Worm (Caenorhabditis elegans): ENCODE results near the gene C28H8.7.

The C28H8.7 gene

ce11 chrIII:5925724-5926123 lies 38.9 kb upstream of the C28H8.7 start, which contains the start of the genes dnc-2 and bcl-7 (continued):
- TF ChIP-seq elt-2 (tag; optimal IDR thresholded peaks at IDR 0.05) (peak; percentile 16), fkh-10 (GFP tag; optimal IDR thresholded peaks at IDR 0.05) (no peak), unc-86 (tag; optimal IDR thresholded peaks at IDR 0.05) (peak; percentile 8), C34B4.2 (tag; optimal IDR thresholded peaks at IDR 0.05) (no peak), pqm-1 (tag; optimal IDR thresholded peaks at IDR 0.05) (no peak), lin-15B (tag; optimal IDR thresholded peaks at IDR 0.05) (peak; percentile 58), aha-1 (tag; optimal IDR thresholded peaks at IDR 0.05) (no peak), nhr-47 (tag; optimal IDR thresholded peaks at IDR 0.05) (peak; percentile 72), nhr-76 (tag; optimal IDR thresholded peaks at IDR 0.05) (no peak), ceh-8 (GFP tag; optimal IDR thresholded peaks at IDR 0.05) (no peak), alr-1 (tag; optimal IDR thresholded peaks at IDR 0.05; ENCODE audit: borderline replicate concordance) (no peak), swsn-7 (tag; optimal IDR thresholded peaks at IDR 0.05) (peak; percentile 63), mef-2 (tag; optimal IDR thresholded peaks at IDR 0.05) (no peak), lin-35 (GFP tag; optimal IDR thresholded peaks at IDR 0.05) (peak; percentile 73 to 75), egl-13 (tag; optimal IDR thresholded peaks at IDR 0.05) (no peak), fkh-4 (tag; optimal IDR thresholded peaks at IDR 0.05; ENCODE audit: borderline replicate concordance) (no peak), sptf-1 (tag; optimal IDR thresholded peaks at IDR 0.05) (no peak), ceh-63 (GFP tag; optimal IDR thresholded peaks at IDR 0.05) (no peak), lsy-2 (tag; optimal IDR thresholded peaks at IDR 0.05) (peak; percentile 56 to 78), tlp-1 (tag; optimal IDR thresholded peaks at IDR 0.05) (no peak), C16A3.4 (tag; optimal IDR thresholded peaks at IDR 0.05) (peak; percentile 29), hpl-2 (GFP tag; optimal IDR thresholded peaks at IDR 0.05) (no peak), nhr-90 (tag; optimal IDR thresholded peaks at IDR 0.05; ENCODE audit: poor library complexity) (peak; percentile 31), efl-3 (GFP tag; optimal IDR thresholded peaks at IDR 0.05) (no peak), skn-1 (tag; optimal IDR thresholded peaks at IDR 0.05) (peak; percentile 62), ceh-90 (tag; optimal IDR thresholded peaks at IDR 0.05) (no peak), aly-2 (tag; optimal IDR thresholded peaks at IDR 0.05) (no peak), tbx-2 (tag; optimal IDR thresholded peaks at IDR 0.05) (peak; percentile 38), unc-62 (GFP tag; optimal IDR thresholded peaks at IDR 0.05) (no peak), Y116A8C.19 (tag; optimal IDR thresholded peaks at IDR 0.05; ENCODE audit: borderline replicate concordance) (no peak), nhr-77 (tag; optimal IDR thresholded peaks at IDR 0.05) (no peak), nhr-84 (tag; optimal IDR thresholded peaks at IDR 0.05) (no peak), xbp-1 (tag; optimal IDR thresholded peaks at IDR 0.05) (peak; percentile 57), dsc-1 (tag; optimal IDR thresholded peaks at IDR 0.05) (peak; percentile 60), snpc-4 (tag; optimal IDR thresholded peaks at IDR 0.05) (no peak), hlh-4 (tag; optimal IDR thresholded peaks at IDR 0.05) (no peak), rnt-1 (tag; optimal IDR thresholded peaks at IDR 0.05) (peak; percentile 66), hlh-17 (GFP tag; optimal IDR thresholded peaks at IDR 0.05; ENCODE audit: borderline replicate concordance) (no peak), ztf-4 (tag; optimal IDR thresholded peaks at IDR 0.05) (no peak), nhr-12 (tag; optimal IDR thresholded peaks at IDR 0.05) (no peak), egl-27 (tag; optimal IDR thresholded peaks at IDR 0.05) (no peak), ceh-82 (tag; optimal IDR thresholded peaks at IDR 0.05) (peak in 2 of 3 experiments; percentile 37 to 49), sox-4 (tag; optimal IDR thresholded peaks at IDR 0.05) (no peak)

DNA sequence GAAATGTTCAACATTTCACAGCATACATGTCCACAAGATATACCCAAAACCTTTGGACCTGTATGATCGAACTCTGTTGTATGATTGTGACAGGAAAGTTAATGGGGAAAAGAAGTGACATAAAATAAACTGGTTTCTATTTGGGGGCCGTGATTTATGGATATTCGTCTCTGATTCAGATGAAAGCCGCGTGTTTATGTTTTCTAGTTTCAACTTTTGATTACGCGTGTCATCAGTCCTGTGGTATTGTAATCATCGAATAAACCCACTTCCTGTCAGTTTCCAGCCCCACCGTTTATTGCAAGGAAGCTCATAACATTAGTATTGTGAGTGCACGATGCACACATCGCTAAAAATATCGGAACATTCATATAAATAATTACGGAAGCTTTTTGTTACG lies 35.4 kb upstream of the C28H8.7 start:
- TF ChIP-seq mab-9 (GFP tag; IDR thresholded peaks at IDR 0.05), result no peak
- no peak for TF ChIP-seq isw-1 (GFP tag; IDR thresholded peaks at IDR 0.05)
- no peak for TF ChIP-seq pax-3 (tag; optimal IDR thresholded peaks at IDR 0.05)
- TF ChIP-seq mdl-1 (tag; optimal IDR thresholded peaks at IDR 0.05), result peak in 1 of 2 experiments; percentile 52
- TF ChIP-seq nhr-20 (tag; optimal IDR thresholded peaks at IDR 0.05), result peak; percentile 78
- TF ChIP-seq mef-2 (tag; optimal IDR thresholded peaks at IDR 0.05), result no peak
- no peak for TF ChIP-seq jun-1 (tag; optimal IDR thresholded peaks at IDR 0.05)
- no peak for TF ChIP-seq C04F5.9 (tag; optimal IDR thresholded peaks at IDR 0.05)
- no peak for TF ChIP-seq ceh-8 (GFP tag; optimal IDR thresholded peaks at IDR 0.05)
- TF ChIP-seq ztf-11 (tag; optimal IDR thresholded peaks at IDR 0.05), result no peak
- TF ChIP-seq pag-3 (tag; optimal IDR thresholded peaks at IDR 0.05; ENCODE audit: borderline replicate concordance, insufficient read depth), result no peak
- TF ChIP-seq elt-3 (tag; optimal IDR thresholded peaks at IDR 0.05), result peak in 2 of 6 experiments; percentile 45 to 73
- TF ChIP-seq nhr-84 (tag; optimal IDR thresholded peaks at IDR 0.05), result no peak
- no peak for TF ChIP-seq rnt-1 (tag; optimal IDR thresholded peaks at IDR 0.05)
- TF ChIP-seq irx-1 (tag; optimal IDR thresholded peaks at IDR 0.05), result no peak
- peak; percentile 90 for TF ChIP-seq grh-1 (GFP tag; IDR thresholded peaks at IDR 0.05)
